Worm (Caenorhabditis elegans) whole organism, midembryonic: Measurements from ENCODE around the gene F57B1.9.

Source experiments
- T22C8.4 ChIP-seq: fragments of 200-800 bp; sonication (Bioruptor generic); IDR thresholded peaks from 2 replicates; pipeline ENCODE4 v1.3.6; 2022; ENCODE audit warnings: missing genetic modification characterization, missing compliant biosample characterization
- cog-1 ChIP-seq: sonication (generic microtip); optimal IDR thresholded peaks from 2 replicates; lab custom pipeline; 2016; ENCODE audit warnings: missing genetic modification characterization, missing compliant biosample characterization
- flt-1 ChIP-seq: fragments of 200-800 bp; sonication (Bioruptor generic); IDR thresholded peaks from 2 replicates; pipeline ENCODE4 v1.3.6; 2022; ENCODE audit warnings: missing genetic modification characterization, missing compliant biosample characterization
- klf-2 ChIP-seq: fragments of 200-800 bp; sonication (Bioruptor generic); conservative IDR thresholded peaks from 2 replicates; pipeline ENCODE4 v1.3.6; 2022; ENCODE audit warnings: missing genetic modification reagents, missing genetic modification characterization, missing compliant biosample characterization
- tab-1 ChIP-seq: fragments of 200-800 bp; sonication (Bioruptor generic); IDR thresholded peaks from 2 replicates; pipeline ENCODE4 v1.3.6; 2022; ENCODE audit warnings: missing genetic modification characterization, missing compliant biosample characterization
- ztf-23 ChIP-seq: fragments of 200-800 bp; sonication (Bioruptor generic); IDR thresholded peaks from 2 replicates; pipeline ENCODE4 v1.3.6; 2022; ENCODE audit warnings: missing genetic modification reagents, missing genetic modification characterization, missing compliant biosample characterization
- ztf-29 ChIP-seq: fragments of 200-800 bp; sonication (Bioruptor generic); IDR thresholded peaks from 2 replicates; pipeline ENCODE4 v1.3.6; 2022; ENCODE audit warnings: missing genetic modification reagents, missing genetic modification characterization, missing compliant biosample characterization

DNA sequence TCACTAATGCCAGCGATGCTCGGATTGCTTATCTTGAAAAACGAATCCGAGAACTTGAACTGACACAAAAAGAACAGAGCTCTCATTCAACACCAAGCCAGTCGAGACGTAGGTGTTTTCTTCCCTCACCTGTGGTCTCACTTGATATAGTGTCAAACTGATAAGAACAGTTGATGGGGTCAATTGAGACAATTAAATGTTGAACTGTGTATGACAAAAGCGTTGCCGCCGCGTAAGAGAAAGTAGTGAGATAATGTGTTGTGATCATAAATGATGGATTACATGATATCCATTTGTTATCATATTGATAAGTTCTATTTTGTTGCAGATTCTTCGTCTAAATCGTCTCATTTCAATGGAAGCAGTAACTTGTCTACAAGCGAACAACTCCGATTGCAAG is 24.0 kb downstream of the F57B1.9 start:
- TF ChIP-seq tab-1: no peak
- TF ChIP-seq cog-1 (tag; lab: Kevin White, UChicago): no peak
- no peak for TF ChIP-seq ztf-29 (GFP tag; lab: Robert Waterston, UW)
- no peak for TF ChIP-seq ztf-23
- no peak for TF ChIP-seq flt-1 (GFP tag; lab: Robert Waterston, UW)
- no peak for TF ChIP-seq klf-2 (GFP tag; lab: Robert Waterston, UW)
- TF ChIP-seq T22C8.4 (GFP tag; lab: Robert Waterston, UW): no peak
